Worm (Caenorhabditis elegans): ENCODE measurements around the gene M03E7.3.

M03E7.3 gene

ce11 chrV:5592323-5592722 is 22.5 kb upstream of the M03E7.3 start, which contains the start of gene vps-37 (continued):
- TF ChIP-seq nhr-2 (tag; optimal IDR thresholded peaks at IDR 0.05): no peak

- TF ChIP-seq elt-3 (tag; optimal IDR thresholded peaks at IDR 0.05): no peak
- no peak for TF ChIP-seq nhr-76 (tag; optimal IDR thresholded peaks at IDR 0.05)
- TF ChIP-seq sem-2 (GFP tag; optimal IDR thresholded peaks at IDR 0.05): no peak
- TF ChIP-seq ceh-39 (tag; optimal IDR thresholded peaks at IDR 0.05): no peak
- TF ChIP-seq lin-32 (GFP tag; optimal IDR thresholded peaks at IDR 0.05): no peak
- no peak for TF ChIP-seq snpc-4 (tag; optimal IDR thresholded peaks at IDR 0.05)
- no peak for TF ChIP-seq M03D4.4 (tag; optimal IDR thresholded peaks at IDR 0.05)
- no peak for TF ChIP-seq pha-4 (tag; optimal IDR thresholded peaks at IDR 0.05)
- no peak for TF ChIP-seq mep-1 (tag; optimal IDR thresholded peaks at IDR 0.05)
- TF ChIP-seq cnd-1 (tag; optimal IDR thresholded peaks at IDR 0.05): no peak
- TF ChIP-seq unc-62 (GFP tag; optimal IDR thresholded peaks at IDR 0.05): no peak
- no peak for TF ChIP-seq mls-2 (tag; optimal IDR thresholded peaks at IDR 0.05)
- TF ChIP-seq unc-39 (tag; optimal IDR thresholded peaks at IDR 0.05): no peak
- TF ChIP-seq sptf-1 (tag; optimal IDR thresholded peaks at IDR 0.05): no peak
- TF ChIP-seq nhr-12 (tag; optimal IDR thresholded peaks at IDR 0.05): no peak
- TF ChIP-seq nhr-2 (tag; optimal IDR thresholded peaks at IDR 0.05): no peak
Observed at ce11 chrV:5593406-5593805, 21.4 kb upstream of the M03E7.3 start, which contains the start of gene mrpl-48. Gene mrpl-48, plus strand, starts transcription at chrV:5593706.

ce11 chrV:5594315-5594714 is 20.5 kb upstream of the M03E7.3 start, which contains the start of gene crn-2:
Gene crn-2, plus strand, starts transcription at chrV:5594615.
- TF ChIP-seq unc-62 (GFP tag; optimal IDR thresholded peaks at IDR 0.05) (no peak), pha-4 (tag; optimal IDR thresholded peaks at IDR 0.05) (no peak), nhr-76 (tag; optimal IDR thresholded peaks at IDR 0.05) (no peak), nhr-28 (tag; optimal IDR thresholded peaks at IDR 0.05) (no peak)

- TF ChIP-seq ceh-39 (tag; optimal IDR thresholded peaks at IDR 0.05) (no peak), mep-1 (tag; optimal IDR thresholded peaks at IDR 0.05) (peak; percentile 28), unc-39 (tag; optimal IDR thresholded peaks at IDR 0.05) (no peak), sem-2 (GFP tag; optimal IDR thresholded peaks at IDR 0.05) (no peak), ces-1 (GFP tag; optimal IDR thresholded peaks at IDR 0.05) (no peak)
Observed at ce11 chrV:5596391-5597030, 18.3 kb upstream of the M03E7.3 start, which contains the start of gene zhit-1. Gene zhit-1, minus strand, starts transcription at chrV:5596551.

- TF ChIP-seq elt-1 (tag; optimal IDR thresholded peaks at IDR 0.05; ENCODE audit: borderline replicate concordance, insufficient read depth) (no peak), lsy-2 (tag; optimal IDR thresholded peaks at IDR 0.05) (no peak), pha-4 (tag; optimal IDR thresholded peaks at IDR 0.05) (no peak), ceh-43 (GFP tag; optimal IDR thresholded peaks at IDR 0.05) (no peak), nhr-76 (tag; optimal IDR thresholded peaks at IDR 0.05) (no peak), cnd-1 (tag; optimal IDR thresholded peaks at IDR 0.05) (no peak), M03D4.4 (tag; optimal IDR thresholded peaks at IDR 0.05) (no peak), ham-2 (GFP tag; optimal IDR thresholded peaks at IDR 0.05) (no peak), flh-1 (GFP tag; optimal IDR thresholded peaks at IDR 0.05) (no peak), elt-3 (tag; optimal IDR thresholded peaks at IDR 0.05) (no peak), mab-5 (tag; optimal IDR thresholded peaks at IDR 0.05) (no peak), bed-3 (GFP tag; optimal IDR thresholded peaks at IDR 0.05) (no peak), blmp-1 (tag; optimal IDR thresholded peaks at IDR 0.05) (no peak), sptf-1 (tag; optimal IDR thresholded peaks at IDR 0.05) (no peak)
Observed at ce11 chrV:5601263-5601662, 13.6 kb upstream of the M03E7.3 start, which contains the start of gene CD4.8. Gene CD4.8, minus strand, starts transcription at chrV:5601363.

ce11 chrV:5606255-5606654 is 8.6 kb upstream of the M03E7.3 start, which contains the start of gene CD4.1:
Gene CD4.1, plus strand, starts transcription at chrV:5606555.
- TF ChIP-seq mls-2 (tag; optimal IDR thresholded peaks at IDR 0.05): no peak
- TF ChIP-seq hlh-1 (tag; optimal IDR thresholded peaks at IDR 0.05): peak; percentile 12

ce11 chrV:5610186-5610585 is 4.6 kb upstream of the M03E7.3 start:
- TF ChIP-seq snpc-4 (tag; optimal IDR thresholded peaks at IDR 0.05) (no peak), unc-120 (tag; optimal IDR thresholded peaks at IDR 0.05; ENCODE audit: poor library complexity, severe bottlenecking) (no peak), tbx-8 (GFP tag; optimal IDR thresholded peaks at IDR 0.05) (no peak), drap-1 (GFP tag; optimal IDR thresholded peaks at IDR 0.05) (no peak), pha-4 (tag; optimal IDR thresholded peaks at IDR 0.05) (no peak), ztf-11 (tag; optimal IDR thresholded peaks at IDR 0.05) (no peak), lin-32 (GFP tag; optimal IDR thresholded peaks at IDR 0.05) (no peak), bed-3 (GFP tag; optimal IDR thresholded peaks at IDR 0.05) (no peak), ceh-39 (tag; optimal IDR thresholded peaks at IDR 0.05) (no peak), ham-2 (GFP tag; optimal IDR thresholded peaks at IDR 0.05) (no peak), lin-13 (tag; optimal IDR thresholded peaks at IDR 0.05) (no peak), sptf-1 (tag; optimal IDR thresholded peaks at IDR 0.05) (no peak), sem-2 (GFP tag; optimal IDR thresholded peaks at IDR 0.05) (no peak)

Measured in whole organism, mixed stage, embryonic.